Fruit fly (Drosophila melanogaster): ENCODE data around the gene Sol1.

Gene Sol1

dm6 chr3R:12451888-12452514 is 66.0 kb downstream of the Sol1 start, which contains the start of gene CG5509 (continued):
- no peak for TF ChIP-seq CG13775 (GFP tag; optimal IDR thresholded peaks at IDR 0.05)
- no peak for TF ChIP-seq otp (GFP tag; IDR thresholded peaks at IDR 0.05)
- no peak for TF ChIP-seq CG17385 (GFP tag; optimal IDR thresholded peaks at IDR 0.05)
- no peak for TF ChIP-seq phol (tag; optimal IDR thresholded peaks at IDR 0.05)
- no peak for TF ChIP-seq CG4820 (GFP tag; optimal IDR thresholded peaks at IDR 0.05)
- no peak for TF ChIP-seq sob (GFP tag; IDR thresholded peaks at IDR 0.05)
- no peak for TF ChIP-seq Bgb (GFP tag; IDR thresholded peaks at IDR 0.05; ENCODE audit: partially characterized antibody)
- TF ChIP-seq CG4404 (GFP tag; IDR thresholded peaks at IDR 0.05): no peak
- TF ChIP-seq Hsf (GFP tag; optimal IDR thresholded peaks at IDR 0.05): no peak
- TF ChIP-seq sd (tag; optimal IDR thresholded peaks at IDR 0.05): peak; percentile 26
- TF ChIP-seq D19A (tag; optimal IDR thresholded peaks at IDR 0.05): peak; percentile 9
- no peak for TF ChIP-seq ash1 (GFP tag; optimal IDR thresholded peaks at IDR 0.05)
- TF ChIP-seq Fer3 (tag; optimal IDR thresholded peaks at IDR 0.05): no peak
- TF ChIP-seq CG8478 (optimal IDR thresholded peaks at IDR 0.05): peak; percentile 43
- peak; percentile 46; the same call in 2 of the 3 replicates for TF ChIP-seq sr (GFP tag; IDR thresholded peaks at IDR 0.05)
- TF ChIP-seq knrl (GFP tag; IDR thresholded peaks at IDR 0.05; ENCODE audit: partially characterized antibody): no peak
- no peak for TF ChIP-seq zen2 (GFP tag; IDR thresholded peaks at IDR 0.05; ENCODE audit: partially characterized antibody)
- TF ChIP-seq pita (GFP tag; optimal IDR thresholded peaks at IDR 0.05): no peak
- TF ChIP-seq CG9609 (GFP tag; optimal IDR thresholded peaks at IDR 0.05): no peak

Measured in whole organism, embryonic.